Comparison of ENCODE assay signal across 2 fruit fly cellular contexts in the genomic region with DNA sequence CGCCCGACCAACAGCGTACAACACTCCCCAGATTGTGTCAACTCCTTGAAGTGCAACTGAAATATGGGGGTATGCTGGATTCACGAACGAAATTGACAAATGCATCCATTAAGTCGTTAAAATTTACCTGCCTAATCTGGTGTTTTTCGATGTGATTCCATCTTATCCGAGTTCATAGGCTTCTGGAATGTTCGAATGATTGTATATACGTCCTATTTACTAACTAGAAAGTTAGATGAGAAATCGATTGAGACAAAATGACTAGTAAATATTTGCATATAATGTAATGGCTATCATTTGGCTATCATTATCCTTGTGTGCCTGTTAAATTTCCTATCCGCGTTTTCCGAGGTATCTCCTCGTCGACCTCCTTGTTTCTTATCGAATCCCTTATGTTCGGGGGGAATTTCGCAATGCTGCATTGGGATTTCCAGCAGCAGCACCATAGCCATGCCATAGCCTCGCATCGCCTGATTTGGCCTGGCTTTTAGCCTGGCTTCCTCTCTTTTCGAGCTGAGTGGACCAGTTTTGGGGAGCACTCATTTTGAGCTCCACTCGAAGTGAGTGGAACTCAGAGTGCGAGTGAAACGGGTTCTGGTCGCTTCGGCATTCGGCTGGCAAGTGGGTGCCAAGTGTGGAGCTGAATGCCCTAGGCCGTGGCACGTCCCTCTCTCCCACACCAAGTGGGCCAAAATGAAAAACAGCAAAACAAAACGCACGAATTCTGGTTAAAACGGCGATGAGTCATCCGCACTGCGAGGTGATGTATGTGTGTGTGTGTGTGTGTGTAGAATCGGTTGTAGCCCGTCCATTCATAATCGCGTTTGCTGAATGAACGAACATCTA.
TF ChIP-seq lines count a peak whose summit lies in the region.

No protein-coding gene starts in this region.

TF ChIP-seq in whole organism, embryonic, 481 proteins besides CTCF, POLR2A, EP300 and RAD21 (continued from another document):
- TF ChIP-seq sob (GFP tag; IDR thresholded peaks at IDR 0.05; lab: Robert Waterston, UW) (no peak), CG11398 (GFP tag; optimal IDR thresholded peaks at IDR 0.05; lab: Kevin White, UChicago) (no peak), CG13287 (GFP tag; IDR thresholded peaks at IDR 0.05; lab: Robert Waterston, UW; ENCODE audit: partially characterized antibody) (peak; percentile 39; the same call in 1 of the 2 replicates), cg (GFP tag; optimal IDR thresholded peaks at IDR 0.05; lab: Kevin White, UChicago) (peak; percentile 44), zfh2 (GFP tag; optimal IDR thresholded peaks at IDR 0.05; lab: Kevin White, UChicago) (no peak), da (GFP tag; optimal IDR thresholded peaks at IDR 0.05; lab: Kevin White, UChicago) (no peak), CoRest (tag; optimal IDR thresholded peaks at IDR 0.05; lab: Kevin White, UChicago) (no peak), CG4707 (GFP tag; optimal IDR thresholded peaks at IDR 0.05; lab: Kevin White, UChicago) (no peak), Bgb (GFP tag; IDR thresholded peaks at IDR 0.05; lab: Robert Waterston, UW; ENCODE audit: partially characterized antibody) (peak; percentile 66; the same call in 1 of the 2 replicates), Sin3A (optimal IDR thresholded peaks at IDR 0.05; lab: Kevin White, UChicago) (no peak), tna (GFP tag; IDR thresholded peaks at IDR 0.05; lab: Robert Waterston, UW; ENCODE audit: partially characterized antibody) (peak; percentile 41; the same call in 1 of the 2 replicates), Oli (tag; optimal IDR thresholded peaks at IDR 0.05; lab: Kevin White, UChicago) (no peak), CG30403 (GFP tag; optimal IDR thresholded peaks at IDR 0.05; lab: Kevin White, UChicago) (no peak), crol (GFP tag; IDR thresholded peaks at IDR 0.05; lab: Robert Waterston, UW) (peak; percentile 52; the same call in 1 of the 2 replicates), Dref (GFP tag; IDR thresholded peaks at IDR 0.05; lab: Robert Waterston, UW) (no peak), Fer2 (tag; optimal IDR thresholded peaks at IDR 0.05; lab: Kevin White, UChicago) (no peak), pnt (GFP tag; optimal IDR thresholded peaks at IDR 0.05; lab: Kevin White, UChicago) (no peak), B-H1 (GFP tag; IDR thresholded peaks at IDR 0.05; lab: Robert Waterston, UW) (no peak), CG7928 (GFP tag; optimal IDR thresholded peaks at IDR 0.05; lab: Kevin White, UChicago) (no peak), CG6175 (GFP tag; IDR thresholded peaks at IDR 0.05; lab: Robert Waterston, UW) (peak; percentile 58; the same call in 1 of the 3 replicates), unc-4 (GFP tag; IDR thresholded peaks at IDR 0.05; lab: Robert Waterston, UW; ENCODE audit: partially characterized antibody) (peak; percentile 42; the same call in 1 of the 2 replicates), CG8290 (GFP tag; optimal IDR thresholded peaks at IDR 0.05; lab: Kevin White, UChicago) (no peak), CG8290 (tag; optimal IDR thresholded peaks at IDR 0.05; lab: Kevin White, UChicago) (peak in 1 of 2 experiments; percentile 35), CG7271 (tag; optimal IDR thresholded peaks at IDR 0.05; lab: Kevin White, UChicago) (no peak), CG12236 (GFP tag; optimal IDR thresholded peaks at IDR 0.05; lab: Kevin White, UChicago) (no peak), CG4328 (GFP tag; optimal IDR thresholded peaks at IDR 0.05; lab: Kevin White, UChicago) (no peak), sd (tag; optimal IDR thresholded peaks at IDR 0.05; lab: Kevin White, UChicago) (peak; percentile 67), CG13123 (GFP tag; optimal IDR thresholded peaks at IDR 0.05; lab: Kevin White, UChicago) (no peak), cwo (GFP tag; optimal IDR thresholded peaks at IDR 0.05; lab: Kevin White, UChicago) (peak; percentile 65), nau (GFP tag; optimal IDR thresholded peaks at IDR 0.05; lab: Kevin White, UChicago) (no peak), pzg (GFP tag; optimal IDR thresholded peaks at IDR 0.05; lab: Kevin White, UChicago) (no peak), CG10543 (GFP tag; optimal IDR thresholded peaks at IDR 0.05; lab: Kevin White, UChicago) (peak; percentile 27), CG15514 (GFP tag; optimal IDR thresholded peaks at IDR 0.05; lab: Kevin White, UChicago) (peak; percentile 29), Trl (optimal IDR thresholded peaks at IDR 0.05; lab: Kevin White, UChicago) (peak; percentile 5 to 29), Trl (GFP tag; optimal IDR thresholded peaks at IDR 0.05; lab: Kevin White, UChicago) (no peak), sr (GFP tag; IDR thresholded peaks at IDR 0.05; lab: Robert Waterston, UW) (0 out of 3 replicates have a peak, but pooled peaks have one; percentile 21), Nf-YC (tag; optimal IDR thresholded peaks at IDR 0.05; lab: Kevin White, UChicago) (peak; percentile 5), p53 (GFP tag; optimal IDR thresholded peaks at IDR 0.05; lab: Kevin White, UChicago) (no peak), Eip74EF (GFP tag; optimal IDR thresholded peaks at IDR 0.05; lab: Kevin White, UChicago) (peak in 1 of 2 experiments; percentile 12), CG12769 (tag; optimal IDR thresholded peaks at IDR 0.05; lab: Kevin White, UChicago) (peak; percentile 69)

TF ChIP-seq in whole organism, prepupa, 60 proteins besides CTCF, POLR2A, EP300 and RAD21 (continued from another document):
- peak; percentile 3 for TF ChIP-seq CG11762 (GFP tag; optimal IDR thresholded peaks at IDR 0.05; lab: Kevin White, UChicago; ENCODE audit: insufficient read depth)
- peak; percentile 19 for TF ChIP-seq CG1621 (tag; optimal IDR thresholded peaks at IDR 0.05; lab: Kevin White, UChicago)
- peak; percentile 80 for TF ChIP-seq esn (GFP tag; optimal IDR thresholded peaks at IDR 0.05; lab: Kevin White, UChicago)
- peak; percentile 76 for TF ChIP-seq Hr39 (GFP tag; optimal IDR thresholded peaks at IDR 0.05; lab: Kevin White, UChicago)
- peak; percentile 74 for TF ChIP-seq lz (GFP tag; optimal IDR thresholded peaks at IDR 0.05; lab: Kevin White, UChicago)
- TF ChIP-seq Eip75B (GFP tag; optimal IDR thresholded peaks at IDR 0.05; lab: Kevin White, UChicago) = peak; percentile 64
- peak; percentile 65 for TF ChIP-seq CG31627 (GFP tag; optimal IDR thresholded peaks at IDR 0.05; lab: Kevin White, UChicago)
- peak; percentile 51 for TF ChIP-seq Ets21C (GFP tag; optimal IDR thresholded peaks at IDR 0.05; lab: Kevin White, UChicago)
- peak; percentile 63 for TF ChIP-seq CG10631 (GFP tag; optimal IDR thresholded peaks at IDR 0.05; lab: Kevin White, UChicago)
- TF ChIP-seq Hr4 (GFP tag; optimal IDR thresholded peaks at IDR 0.05; lab: Kevin White, UChicago) = peak; percentile 39
- no peak for TF ChIP-seq CG4318 (GFP tag; optimal IDR thresholded peaks at IDR 0.05; lab: Kevin White, UChicago)
